Worm (Caenorhabditis elegans): ENCODE data around the gene rgl-1.

rgl-1 gene

ce11 chrX:3228701-3229100 lies 8.5 kb upstream of the rgl-1 start:
- TF ChIP-seq hlh-4 (tag; optimal IDR thresholded peaks at IDR 0.05) (no peak), efl-1 (optimal IDR thresholded peaks at IDR 0.05) (no peak), efl-1 (GFP tag; optimal IDR thresholded peaks at IDR 0.05 in 1 of 2) (peak in 1 of 2 experiments; percentile 61), lin-14 (GFP tag; optimal IDR thresholded peaks at IDR 0.05) (no peak)

ce11 chrX:3226348-3227229 lies 6.4 kb upstream of the rgl-1 start:
- TF ChIP-seq mab-9 (GFP tag; IDR thresholded peaks at IDR 0.05) (no peak), hlh-4 (tag; optimal IDR thresholded peaks at IDR 0.05) (no peak), fkh-8 (tag; optimal IDR thresholded peaks at IDR 0.05) (no peak), dpl-1 (GFP tag; optimal IDR thresholded peaks at IDR 0.05) (no peak), snpc-4 (tag; optimal IDR thresholded peaks at IDR 0.05) (no peak), efl-3 (GFP tag; optimal IDR thresholded peaks at IDR 0.05) (no peak), alr-1 (tag; optimal IDR thresholded peaks at IDR 0.05; ENCODE audit: borderline replicate concordance) (no peak), nhr-28 (tag; optimal IDR thresholded peaks at IDR 0.05) (no peak)

DNA sequence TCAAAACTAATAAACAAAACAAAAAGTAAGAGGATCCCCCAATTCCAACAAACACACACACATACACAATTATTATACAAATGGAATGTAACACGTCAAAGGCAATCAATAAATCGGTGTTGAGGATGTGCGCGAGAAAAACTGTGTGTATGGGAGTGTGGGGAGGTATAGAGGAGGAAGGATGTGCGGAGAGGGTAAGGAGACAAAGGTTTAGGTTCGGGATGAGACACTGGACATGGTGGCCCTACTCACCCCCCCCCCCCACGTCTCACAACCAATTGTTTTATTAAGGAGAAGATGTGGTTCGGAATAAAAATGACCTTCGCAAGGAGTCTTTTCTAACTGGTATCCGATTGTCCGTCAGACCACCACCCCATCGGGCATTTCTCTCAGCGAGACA lies 3.0 kb upstream of the rgl-1 start:
- TF ChIP-seq snu-23 (GFP tag; optimal IDR thresholded peaks at IDR 0.05) (no peak), lin-14 (GFP tag; optimal IDR thresholded peaks at IDR 0.05) (peak; percentile 20), mep-1 (tag; optimal IDR thresholded peaks at IDR 0.05) (peak; percentile 23), irx-1 (tag; optimal IDR thresholded peaks at IDR 0.05) (no peak)

DNA sequence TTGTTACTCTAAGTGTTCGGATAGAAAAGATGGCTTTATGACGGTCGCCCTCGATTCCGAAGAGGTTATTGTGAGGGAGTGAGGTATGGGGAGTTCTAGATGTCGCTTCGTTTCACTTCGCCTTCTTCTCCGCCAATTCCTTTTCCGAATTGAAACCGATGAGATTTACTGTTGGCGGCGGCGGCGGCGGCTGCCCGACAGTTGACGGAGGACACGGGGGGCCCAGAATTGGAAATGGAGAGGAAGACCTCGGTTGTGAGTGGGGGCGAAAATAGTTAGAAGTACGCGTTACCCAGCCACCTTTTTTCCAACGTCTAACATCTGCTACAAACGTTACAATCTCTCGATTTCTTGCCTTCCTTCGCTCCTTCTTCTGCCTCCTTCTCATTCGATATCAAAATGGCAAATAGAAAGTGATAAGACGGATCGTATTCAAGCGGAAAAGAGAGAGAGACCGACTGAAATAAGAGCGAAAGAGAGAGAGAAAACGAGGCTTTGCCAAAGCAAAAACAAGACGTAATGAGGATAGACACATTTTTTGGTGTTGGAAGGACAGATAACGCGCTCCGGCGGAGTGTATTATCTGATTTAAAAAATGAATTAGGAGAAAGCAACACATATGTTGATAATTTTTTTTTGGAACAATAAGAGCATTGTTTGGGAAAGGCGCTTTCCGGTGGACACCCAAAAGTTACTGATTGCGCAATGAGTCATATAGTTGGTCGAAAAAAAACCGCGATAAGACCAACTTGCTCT lies 1.9 kb downstream of the rgl-1 start:
- TF ChIP-seq ceh-82 (tag; optimal IDR thresholded peaks at IDR 0.05) (no peak), elt-3 (tag; optimal IDR thresholded peaks at IDR 0.05) (peak in 3 of 6 experiments; percentile 21 to 39 (median 23)), efl-1 (optimal IDR thresholded peaks at IDR 0.05) (no peak), efl-1 (GFP tag; optimal IDR thresholded peaks at IDR 0.05 in 1 of 2) (peak in 1 of 2 experiments; percentile 69), irx-1 (tag; optimal IDR thresholded peaks at IDR 0.05) (no peak), ztf-11 (tag; optimal IDR thresholded peaks at IDR 0.05) (no peak), grh-1 (GFP tag; IDR thresholded peaks at IDR 0.05) (no peak), pqm-1 (tag; optimal IDR thresholded peaks at IDR 0.05) (no peak), aha-1 (tag; optimal IDR thresholded peaks at IDR 0.05) (no peak), lin-14 (GFP tag; optimal IDR thresholded peaks at IDR 0.05) (peak; percentile 24), unc-98 (GFP tag; IDR thresholded peaks at IDR 0.05) (no peak), C04F5.9 (tag; optimal IDR thresholded peaks at IDR 0.05) (no peak), nhr-47 (tag; optimal IDR thresholded peaks at IDR 0.05) (no peak), nhr-71 (tag; optimal IDR thresholded peaks at IDR 0.05) (no peak), ets-5 (GFP tag; IDR thresholded peaks at IDR 0.05) (no peak), pag-3 (tag; optimal IDR thresholded peaks at IDR 0.05; ENCODE audit: borderline replicate concordance, insufficient read depth) (peak; percentile 60), sox-4 (tag; optimal IDR thresholded peaks at IDR 0.05) (no peak), blmp-1 (tag; optimal IDR thresholded peaks at IDR 0.05) (peak; percentile 83), snu-23 (GFP tag; optimal IDR thresholded peaks at IDR 0.05) (peak; percentile 7), elt-2 (tag; optimal IDR thresholded peaks at IDR 0.05) (peak; percentile 61)

ce11 chrX:3216698-3217097 lies 3.5 kb downstream of the rgl-1 start:
- TF ChIP-seq dsc-1 (tag; optimal IDR thresholded peaks at IDR 0.05) (peak; percentile 24), nhr-47 (tag; optimal IDR thresholded peaks at IDR 0.05) (no peak), elt-3 (tag; optimal IDR thresholded peaks at IDR 0.05) (no peak)
